Worm (Caenorhabditis elegans) whole organism, late embryonic: ENCODE results near the gene Y69E1A.1.

ENCODE experiments used
- C38D4.7 ChIP-seq: fragments of 200-800 bp; sonication (Bioruptor generic); optimal IDR thresholded peaks from 2 replicates; lab custom pipeline; 2018; ENCODE audit warnings: mild to moderate bottlenecking, missing genetic modification characterization, moderate library complexity, missing compliant biosample characterization
- F13H6.1 ChIP-seq: sonication (generic microtip); optimal IDR thresholded peaks from 2 replicates; lab custom pipeline; 2016; ENCODE audit warnings: missing genetic modification characterization, missing compliant biosample characterization
- K02D7.2 ChIP-seq: sonication (generic microtip); optimal IDR thresholded peaks from 2 replicates; lab custom pipeline; 2017; ENCODE audit warnings: mild to moderate bottlenecking, missing genetic modification characterization, missing compliant biosample characterization
- ahr-1 ChIP-seq: sonication (generic microtip); optimal IDR thresholded peaks from 2 replicates; lab custom pipeline; 2016; ENCODE audit warnings: missing genetic modification characterization, missing compliant biosample characterization
- ceh-14 ChIP-seq: sonication (generic microtip); optimal IDR thresholded peaks from 2 replicates; lab custom pipeline; 2016; ENCODE audit warnings: missing genotype, missing genetic modification characterization, missing compliant biosample characterization
- ceh-18 ChIP-seq: sonication (generic microtip); optimal IDR thresholded peaks from 2 replicates; lab custom pipeline; 2016; ENCODE audit warnings: missing genetic modification characterization, missing compliant biosample characterization
- ceh-19 ChIP-seq: fragments of 200-800 bp; sonication (Bioruptor generic); optimal IDR thresholded peaks from 2 replicates; lab custom pipeline; 2018; ENCODE audit warnings: mild to moderate bottlenecking, missing genetic modification characterization, missing compliant biosample characterization
- ceh-22 ChIP-seq: sonication (generic microtip); optimal IDR thresholded peaks from 2 replicates; lab custom pipeline; 2017; ENCODE audit warnings: missing biosample characterization, missing genetic modification characterization
- ceh-30 ChIP-seq: fragments of 150-350 bp; optimal IDR thresholded peaks from 2 replicates; lab custom pipeline; 2014; ENCODE audit warnings: missing biosample characterization, missing genetic modification characterization
- ceh-31 ChIP-seq: sonication (generic microtip); optimal IDR thresholded peaks from 2 replicates; lab custom pipeline; 2016; ENCODE audit warnings: missing genetic modification characterization, missing compliant biosample characterization
- ceh-34 ChIP-seq: sonication (generic microtip); optimal IDR thresholded peaks from 2 replicates; lab custom pipeline; 2016; ENCODE audit warnings: mild to moderate bottlenecking, missing genetic modification characterization, missing compliant biosample characterization
- ceh-45 ChIP-seq: fragments of 200-800 bp; sonication (Bioruptor generic); IDR thresholded peaks from 2 replicates; pipeline ENCODE4 v1.3.6; 2022; ENCODE audit warnings: missing genetic modification reagents, missing genetic modification characterization, missing compliant biosample characterization
- che-1 ChIP-seq: sonication (generic microtip); optimal IDR thresholded peaks from 2 replicates; lab custom pipeline; 2016; ENCODE audit warnings: mild to moderate bottlenecking, missing genetic modification characterization, missing compliant biosample characterization
- fax-1 ChIP-seq: sonication (generic microtip); optimal IDR thresholded peaks from 2 replicates; lab custom pipeline; 2016; ENCODE audit warnings: missing genotype, missing genetic modification characterization, missing compliant biosample characterization
- fkh-10 ChIP-seq: fragments of 150-350 bp; optimal IDR thresholded peaks from 2 replicates; lab custom pipeline; 2014; ENCODE audit warnings: missing biosample characterization, missing genetic modification reagents, missing genetic modification characterization
- gmeb-2 ChIP-seq: sonication (generic microtip); optimal IDR thresholded peaks from 2 replicates; lab custom pipeline; 2016; ENCODE audit warnings: missing genetic modification characterization, inconsistent platforms, missing compliant biosample characterization
- hlh-15 ChIP-seq: sonication (generic microtip); optimal IDR thresholded peaks from 2 replicates; lab custom pipeline; 2016; ENCODE audit warnings: missing genetic modification characterization, missing compliant biosample characterization
- hlh-30 ChIP-seq: sonication (generic microtip); optimal IDR thresholded peaks from 2 replicates; lab custom pipeline; 2017; ENCODE audit warnings: antibody characterized with exemption, missing genetic modification characterization, missing compliant biosample characterization; ENCODE audit not compliant: insufficient read depth
- hlh-8 ChIP-seq: sonication (generic microtip); optimal IDR thresholded peaks from 2 replicates; lab custom pipeline; 2016; ENCODE audit warnings: missing genotype, missing genetic modification characterization, missing compliant biosample characterization
- madf-2 ChIP-seq: sonication (generic microtip); optimal IDR thresholded peaks from 2 replicates; lab custom pipeline; 2017; ENCODE audit warnings: missing genetic modification characterization, missing compliant biosample characterization
- mec-3 ChIP-seq: sonication (generic microtip); optimal IDR thresholded peaks from 2 replicates; lab custom pipeline; 2016; ENCODE audit warnings: borderline replicate concordance, missing genetic modification characterization, missing compliant biosample characterization
- nfya-1 ChIP-seq: sonication (generic microtip); optimal IDR thresholded peaks from 2 replicates; lab custom pipeline; 2017; ENCODE audit warnings: missing genetic modification characterization, mild to moderate bottlenecking, missing compliant biosample characterization, antibody characterized with exemption, moderate library complexity
- nhr-11 ChIP-seq: fragments of 150-350 bp; optimal IDR thresholded peaks from 2 replicates; lab custom pipeline; 2014; ENCODE audit warnings: missing biosample characterization, missing genetic modification characterization
- pag-3 ChIP-seq: sonication (generic microtip); optimal IDR thresholded peaks from 2 replicates; lab custom pipeline; 2016; ENCODE audit warnings: missing compliant biosample characterization, missing genetic modification characterization, borderline replicate concordance
- pat-9 ChIP-seq: fragments of 200-800 bp; sonication (Bioruptor generic); optimal IDR thresholded peaks from 2 replicates; lab custom pipeline; 2018; ENCODE audit warnings: mild to moderate bottlenecking, missing genetic modification characterization, moderate library complexity, missing compliant biosample characterization
- pax-1 ChIP-seq: fragments of 150-350 bp; optimal IDR thresholded peaks from 2 replicates; lab custom pipeline; 2014; ENCODE audit warnings: missing biosample characterization, missing genetic modification characterization
- pha-2 ChIP-seq: sonication (generic microtip); optimal IDR thresholded peaks from 2 replicates; lab custom pipeline; 2017; ENCODE audit warnings: mild to moderate bottlenecking, missing genetic modification characterization, missing compliant biosample characterization
- ref-2 ChIP-seq: sonication (generic microtip); optimal IDR thresholded peaks from 2 replicates; lab custom pipeline; 2016; ENCODE audit warnings: missing genetic modification characterization, missing compliant biosample characterization
- rnt-1 ChIP-seq: sonication (generic microtip); optimal IDR thresholded peaks from 2 replicates; lab custom pipeline; 2016; ENCODE audit warnings: missing genetic modification characterization, missing compliant biosample characterization
- sox-2 ChIP-seq: fragments of 200-800 bp; sonication (Bioruptor generic); IDR thresholded peaks from 2 replicates; pipeline ENCODE4 v1.3.6; 2022; ENCODE audit warnings: missing genetic modification reagents, missing genetic modification characterization, missing compliant biosample characterization
- sox-4 ChIP-seq: sonication (generic microtip); optimal IDR thresholded peaks from 2 replicates; lab custom pipeline; 2017; ENCODE audit warnings: mild to moderate bottlenecking, missing genetic modification characterization, inconsistent platforms, missing compliant biosample characterization
- tbx-2 ChIP-seq: sonication (generic microtip); optimal IDR thresholded peaks from 2 replicates; lab custom pipeline; 2016; ENCODE audit warnings: missing genetic modification characterization, missing compliant biosample characterization
- tbx-7 ChIP-seq: sonication (generic microtip); optimal IDR thresholded peaks from 2 replicates; lab custom pipeline; 2016; ENCODE audit warnings: missing genotype, missing genetic modification characterization, missing compliant biosample characterization
- unc-42 ChIP-seq: sonication (generic microtip); optimal IDR thresholded peaks from 2 replicates; lab custom pipeline; 2016; ENCODE audit warnings: missing genotype, missing genetic modification characterization, missing compliant biosample characterization
- unc-55 ChIP-seq: sonication (generic microtip); optimal IDR thresholded peaks from 2 replicates; lab custom pipeline; 2017; ENCODE audit warnings: missing biosample characterization, missing genetic modification reagents, missing genetic modification characterization
- unc-86 ChIP-seq: sonication (generic microtip); optimal IDR thresholded peaks from 2 replicates; lab custom pipeline; 2016; ENCODE audit warnings: missing genetic modification characterization, missing compliant biosample characterization
- ztf-16 ChIP-seq: sonication (generic microtip); optimal IDR thresholded peaks from 2 replicates; lab custom pipeline; 2017; ENCODE audit warnings: missing genetic modification characterization, missing compliant biosample characterization

The Y69E1A.1 gene

ce11 chrIV:10918877-10919560 is 29.7 kb downstream of the Y69E1A.1 start:
- TF ChIP-seq pax-1 (tag; lab: Kevin White, UChicago) (peak; percentile 29), rnt-1 (tag; lab: Kevin White, UChicago) (peak; percentile 2), fax-1 (tag; lab: Kevin White, UChicago) (no peak), hlh-8 (no peak), sox-4 (tag; lab: Kevin White, UChicago) (no peak), ceh-34 (tag; lab: Kevin White, UChicago) (peak; percentile 66), hlh-30 (tag; lab: Kevin White, UChicago) (peak; percentile 80), ref-2 (peak; percentile 56), tbx-2 (tag; lab: Kevin White, UChicago) (peak; percentile 49), ceh-45 (GFP tag; lab: Robert Waterston, UW) (no peak), ceh-18 (tag; lab: Kevin White, UChicago) (peak; percentile 77), unc-55 (peak; percentile 72), ceh-31 (peak; percentile 80), F13H6.1 (tag; lab: Kevin White, UChicago) (peak; percentile 6), unc-86 (tag; lab: Kevin White, UChicago) (no peak), nfya-1 (tag; lab: Kevin White, UChicago) (peak; percentile 69), ceh-19 (GFP tag; lab: Kevin White, UChicago) (peak; percentile 10), unc-42 (tag; lab: Kevin White, UChicago) (peak; percentile 51)

- TF ChIP-seq K02D7.2 (tag; lab: Kevin White, UChicago) (no peak), ahr-1 (tag; lab: Kevin White, UChicago) (no peak), mec-3 (no peak), C38D4.7 (GFP tag; lab: Kevin White, UChicago) (no peak), ztf-16 (tag; lab: Kevin White, UChicago) (no peak), madf-2 (tag; lab: Kevin White, UChicago) (no peak), ceh-45 (GFP tag; lab: Robert Waterston, UW) (no peak), ceh-34 (tag; lab: Kevin White, UChicago) (no peak), fkh-10 (GFP tag; lab: Kevin White, UChicago) (no peak), pag-3 (tag; lab: Kevin White, UChicago) (no peak), che-1 (tag; lab: Kevin White, UChicago) (no peak), ceh-14 (tag; lab: Kevin White, UChicago) (no peak)
These were observed 32.6 kb downstream of the Y69E1A.1 start for ce11 chrIV:10916134-10916533.

- TF ChIP-seq nhr-11, result no peak
- no peak for TF ChIP-seq tbx-7 (tag; lab: Kevin White, UChicago)
- no peak for TF ChIP-seq gmeb-2 (tag; lab: Kevin White, UChicago)
These were observed 33.3 kb downstream of the Y69E1A.1 start, which contains the start of gene ZK593.3 for ce11 chrIV:10915388-10915787. TSS of gene ZK593.3 (plus strand) at chrIV:10915688.

ce11 chrIV:10913081-10913480 is 35.6 kb downstream of the Y69E1A.1 start, which contains the start of gene ZK593.2:
TSS of gene ZK593.2 (plus strand) at chrIV:10913381.
- TF ChIP-seq pha-2 (tag; lab: Kevin White, UChicago) (no peak), ceh-22 (tag; lab: Kevin White, UChicago) (no peak), sox-2 (GFP tag; lab: Robert Waterston, UW) (no peak), tbx-7 (tag; lab: Kevin White, UChicago) (no peak), C38D4.7 (GFP tag; lab: Kevin White, UChicago) (no peak), pat-9 (tag; lab: Kevin White, UChicago) (no peak), sox-4 (tag; lab: Kevin White, UChicago) (no peak), pag-3 (tag; lab: Kevin White, UChicago) (no peak), hlh-15 (tag; lab: Kevin White, UChicago) (no peak), tbx-2 (tag; lab: Kevin White, UChicago) (no peak), fax-1 (tag; lab: Kevin White, UChicago) (no peak), ceh-30 (tag; lab: Kevin White, UChicago) (no peak)
